Fruit fly (Drosophila melanogaster): ENCODE results near the gene Rab21.

The Rab21 gene

DNA sequence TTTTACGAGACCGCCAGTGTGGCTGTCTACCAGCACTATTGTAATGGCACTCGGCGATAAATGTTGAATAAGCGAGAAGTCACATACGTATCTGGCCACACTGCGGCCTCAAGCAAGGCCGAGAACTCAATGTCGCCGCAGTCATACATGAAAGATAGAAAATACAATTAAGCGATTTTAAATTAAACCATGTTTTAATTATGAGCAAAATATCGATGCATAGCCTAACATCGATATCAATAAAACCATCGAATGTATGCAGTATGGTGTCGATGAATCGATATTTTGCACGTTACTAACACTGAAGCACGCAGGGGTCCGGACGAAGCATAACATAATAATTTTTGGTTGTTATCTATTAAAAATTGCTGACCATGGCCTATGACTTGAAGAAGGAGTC is at the start of gene Rab21, which contains the start of gene Coa7:
TSS of gene Rab21 (minus strand) at position 202 of the 400 bp plus-strand sequence.
TSS of gene Coa7 (plus strand) at position 288 of the 400 bp plus-strand sequence.
- no peak for TF ChIP-seq usp (GFP tag; optimal IDR thresholded peaks at IDR 0.05)
- TF ChIP-seq Dll (optimal IDR thresholded peaks at IDR 0.05), result no peak
- no peak for TF ChIP-seq pan (optimal IDR thresholded peaks at IDR 0.05)

DNA sequence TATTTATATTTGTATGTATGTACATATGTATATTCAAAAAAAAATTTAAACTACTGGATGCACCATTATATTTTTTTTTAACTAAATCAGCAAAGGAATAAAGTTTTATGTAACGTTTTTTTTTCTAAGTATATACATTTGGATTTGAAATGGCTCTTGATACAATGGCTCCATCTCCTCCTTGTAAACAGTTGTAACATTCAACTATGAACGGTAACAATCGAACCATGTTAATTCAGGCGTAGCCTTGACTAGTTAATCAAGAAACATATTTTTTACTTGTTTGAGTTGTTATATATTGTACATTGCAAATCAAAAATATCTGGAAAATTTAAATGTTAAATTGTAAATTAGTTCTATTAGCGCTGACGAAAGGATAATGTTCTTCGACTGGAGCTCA is 22.6 kb upstream of the Rab21 start, which contains the start of gene CG12061:
TSS of gene CG12061 (plus strand) at position 301 of the 400 bp plus-strand sequence.
- TF ChIP-seq Dll (optimal IDR thresholded peaks at IDR 0.05) (no peak), CG8478 (optimal IDR thresholded peaks at IDR 0.05) (no peak), usp (GFP tag; optimal IDR thresholded peaks at IDR 0.05) (no peak)

DNA sequence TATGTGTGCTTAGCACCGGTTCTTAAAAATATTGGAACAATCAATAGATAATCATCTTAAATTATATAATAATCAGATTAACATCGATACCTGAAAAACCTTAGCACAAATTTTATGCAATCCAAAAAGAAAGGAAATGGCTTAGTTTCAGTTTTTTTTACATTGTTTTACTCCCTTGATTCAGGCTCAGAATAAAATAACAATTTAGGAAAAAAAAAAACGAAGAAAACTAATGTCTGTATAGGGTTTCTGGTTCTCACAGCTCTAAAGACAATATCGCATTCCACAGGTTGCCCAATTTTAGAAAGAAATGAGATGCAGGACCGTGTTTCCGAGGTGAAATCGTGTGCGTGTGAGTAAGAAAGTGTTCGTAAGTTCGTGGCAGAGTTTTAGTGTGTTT is 9.4 kb upstream of the Rab21 start, which contains the start of gene zyd:
TSS of gene zyd (plus strand) at position 301 of the 400 bp plus-strand sequence.
- TF ChIP-seq CG8478 (optimal IDR thresholded peaks at IDR 0.05), result no peak
- no peak for TF ChIP-seq pan (optimal IDR thresholded peaks at IDR 0.05)
- TF ChIP-seq EcR (GFP tag; optimal IDR thresholded peaks at IDR 0.05), result no peak
- TF ChIP-seq psq (optimal IDR thresholded peaks at IDR 0.05), result no peak
- TF ChIP-seq Dll (optimal IDR thresholded peaks at IDR 0.05), result no peak
- no peak for TF ChIP-seq usp (GFP tag; optimal IDR thresholded peaks at IDR 0.05)

dm6 chrX:23011859-23012258 is 1.4 kb downstream of the Rab21 start:
- TF ChIP-seq Dll (optimal IDR thresholded peaks at IDR 0.05) (no peak), EcR (GFP tag; optimal IDR thresholded peaks at IDR 0.05) (no peak), pan (optimal IDR thresholded peaks at IDR 0.05) (no peak), psq (optimal IDR thresholded peaks at IDR 0.05) (no peak), usp (GFP tag; optimal IDR thresholded peaks at IDR 0.05) (no peak), CG8478 (optimal IDR thresholded peaks at IDR 0.05) (no peak)

- TF ChIP-seq psq (optimal IDR thresholded peaks at IDR 0.05) (no peak), pan (optimal IDR thresholded peaks at IDR 0.05) (no peak), EcR (GFP tag; optimal IDR thresholded peaks at IDR 0.05) (no peak), Dll (optimal IDR thresholded peaks at IDR 0.05) (no peak), usp (GFP tag; optimal IDR thresholded peaks at IDR 0.05) (no peak), CG8478 (optimal IDR thresholded peaks at IDR 0.05) (no peak)
Measured at dm6 chrX:23011203-23011602, 2.0 kb downstream of the Rab21 start, which contains the start of gene FucTC. TSS of gene FucTC (minus strand) at chrX:23011303.

dm6 chrX:23010651-23011050 is 2.6 kb downstream of the Rab21 start:
- TF ChIP-seq psq (optimal IDR thresholded peaks at IDR 0.05), result no peak
- no peak for TF ChIP-seq EcR (GFP tag; optimal IDR thresholded peaks at IDR 0.05)
- no peak for TF ChIP-seq Dll (optimal IDR thresholded peaks at IDR 0.05)
- no peak for TF ChIP-seq pan (optimal IDR thresholded peaks at IDR 0.05)
- TF ChIP-seq CG8478 (optimal IDR thresholded peaks at IDR 0.05), result no peak
- no peak for TF ChIP-seq usp (GFP tag; optimal IDR thresholded peaks at IDR 0.05)

- TF ChIP-seq Dll (optimal IDR thresholded peaks at IDR 0.05) (no peak), pan (optimal IDR thresholded peaks at IDR 0.05) (no peak), psq (optimal IDR thresholded peaks at IDR 0.05) (no peak), EcR (GFP tag; optimal IDR thresholded peaks at IDR 0.05) (no peak), usp (GFP tag; optimal IDR thresholded peaks at IDR 0.05) (no peak), CG8478 (optimal IDR thresholded peaks at IDR 0.05) (no peak)
Measured at dm6 chrX:23007399-23007798, 5.8 kb downstream of the Rab21 start.

- no peak for TF ChIP-seq pan (optimal IDR thresholded peaks at IDR 0.05)
- TF ChIP-seq usp (GFP tag; optimal IDR thresholded peaks at IDR 0.05), result no peak
- TF ChIP-seq EcR (GFP tag; optimal IDR thresholded peaks at IDR 0.05), result no peak
- TF ChIP-seq psq (optimal IDR thresholded peaks at IDR 0.05), result no peak
- no peak for TF ChIP-seq Dll (optimal IDR thresholded peaks at IDR 0.05)
- no peak for TF ChIP-seq CG8478 (optimal IDR thresholded peaks at IDR 0.05)
Measured at dm6 chrX:23006925-23007324, 6.3 kb downstream of the Rab21 start.

DNA sequence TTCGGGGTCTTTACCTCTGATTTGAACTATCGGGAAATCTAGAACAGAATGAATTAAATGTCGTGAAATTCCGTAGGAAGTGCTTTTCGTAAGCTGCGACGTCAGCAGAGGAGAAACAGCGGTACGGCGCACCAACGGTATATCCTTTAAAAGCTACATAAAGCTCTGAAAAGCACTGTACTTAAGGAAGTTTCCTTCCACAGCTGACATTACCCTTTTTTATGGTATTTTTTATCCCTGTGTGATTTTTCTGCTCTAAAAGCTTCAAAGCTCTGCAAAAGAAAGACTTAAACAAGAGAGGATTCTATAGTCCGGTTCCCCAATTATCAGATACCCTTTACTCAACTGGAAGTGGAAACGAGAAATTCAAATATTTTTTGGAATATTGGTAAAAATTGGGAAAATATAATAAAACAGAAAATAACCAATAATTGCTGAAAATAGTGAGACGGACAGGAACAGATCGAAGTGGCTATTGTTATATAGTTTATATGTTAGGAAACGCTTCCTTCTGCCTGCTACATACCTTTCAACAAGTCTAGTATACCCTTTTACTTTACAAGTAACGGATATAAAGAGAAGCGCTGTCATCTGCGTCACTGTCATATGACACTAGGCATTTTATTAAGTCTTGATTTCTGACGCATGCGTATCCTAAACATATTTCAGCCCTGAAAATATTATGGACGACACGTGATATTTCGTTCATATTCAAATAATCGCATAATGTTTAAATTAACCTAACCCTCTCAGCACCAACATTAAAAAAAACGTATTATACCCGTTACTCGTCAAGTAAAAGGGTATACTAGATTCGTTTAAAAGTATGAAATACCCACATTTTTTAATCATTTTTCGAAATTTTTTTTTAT is 8.4 kb downstream of the Rab21 start, which contains the start of the genes stnA and stnB:
TSS of gene stnA (minus strand) at position 51 of the 872 bp plus-strand sequence.
TSS of gene stnB (minus strand) at position 51 of the 872 bp plus-strand sequence.
- TF ChIP-seq psq (optimal IDR thresholded peaks at IDR 0.05), result no peak
- TF ChIP-seq usp (GFP tag; optimal IDR thresholded peaks at IDR 0.05), result no peak
- no peak for TF ChIP-seq CG8478 (optimal IDR thresholded peaks at IDR 0.05)
- TF ChIP-seq Dll (optimal IDR thresholded peaks at IDR 0.05), result no peak
- no peak for TF ChIP-seq EcR (GFP tag; optimal IDR thresholded peaks at IDR 0.05)
- no peak for TF ChIP-seq pan (optimal IDR thresholded peaks at IDR 0.05)

DNA sequence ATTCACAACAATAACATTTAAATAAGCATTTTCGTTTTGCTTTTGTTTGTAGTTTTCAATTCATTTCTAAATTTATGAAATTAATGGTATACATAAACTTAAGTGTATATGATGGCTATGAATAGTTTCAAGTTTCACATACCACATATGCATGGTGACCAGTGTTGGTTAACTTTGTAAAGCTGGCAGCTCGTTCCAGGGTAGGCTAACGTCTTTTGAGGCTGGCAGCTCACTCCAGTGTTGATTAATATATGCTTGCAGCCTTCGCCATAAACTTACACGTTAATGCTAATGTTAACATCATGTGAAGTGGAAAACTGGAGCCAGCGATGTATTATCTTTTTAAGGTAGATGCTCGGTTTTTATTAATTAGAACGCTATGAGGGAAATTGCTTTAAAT is 31.7 kb downstream of the Rab21 start:
- TF ChIP-seq pan (optimal IDR thresholded peaks at IDR 0.05), result no peak
- TF ChIP-seq psq (optimal IDR thresholded peaks at IDR 0.05), result no peak
- TF ChIP-seq Dll (optimal IDR thresholded peaks at IDR 0.05), result no peak
- TF ChIP-seq usp (GFP tag; optimal IDR thresholded peaks at IDR 0.05), result no peak
- no peak for TF ChIP-seq CG8478 (optimal IDR thresholded peaks at IDR 0.05)
- no peak for TF ChIP-seq EcR (GFP tag; optimal IDR thresholded peaks at IDR 0.05)

dm6 chrX:22962260-22962659 is 50.9 kb downstream of the Rab21 start, which contains the start of gene CG40485:
TSS of gene CG40485 (minus strand) at chrX:22962360.
- TF ChIP-seq CG8478 (optimal IDR thresholded peaks at IDR 0.05) (no peak), EcR (GFP tag; optimal IDR thresholded peaks at IDR 0.05) (no peak), pan (optimal IDR thresholded peaks at IDR 0.05) (no peak), usp (GFP tag; optimal IDR thresholded peaks at IDR 0.05) (no peak), psq (optimal IDR thresholded peaks at IDR 0.05) (no peak), Dll (optimal IDR thresholded peaks at IDR 0.05) (no peak)

Data from whole organism.